Fruit fly (Drosophila melanogaster): Measurements from ENCODE around the gene Pdss2.

Gene Pdss2

dm6 chr3L:21027657-21028255, at the start of gene Pdss2 (continued):
- TF ChIP-seq zen (tag; optimal IDR thresholded peaks at IDR 0.05) (peak; percentile 12), ssp (GFP tag; IDR thresholded peaks at IDR 0.05) (peak; percentile 77), jigr1 (GFP tag; IDR thresholded peaks at IDR 0.05) (0 out of 3 replicates have a peak, but pooled peaks have one; percentile 37), CG33213 (GFP tag; optimal IDR thresholded peaks at IDR 0.05) (peak; percentile 75), Lpt (GFP tag; optimal IDR thresholded peaks at IDR 0.05) (no peak), prd (optimal IDR thresholded peaks at IDR 0.05) (no peak), prd (GFP tag; IDR thresholded peaks at IDR 0.05) (peak; percentile 87), CG12236 (GFP tag; optimal IDR thresholded peaks at IDR 0.05) (peak; percentile 12), CG18262 (tag; optimal IDR thresholded peaks at IDR 0.05) (peak; percentile 67), gfzf (GFP tag; optimal IDR thresholded peaks at IDR 0.05) (peak; percentile 67), CG10147 (GFP tag; optimal IDR thresholded peaks at IDR 0.05) (peak; percentile 55), wor (GFP tag; IDR thresholded peaks at IDR 0.05) (peak; percentile 36; the same call in 1 of the 2 replicates), CG10565 (GFP tag; optimal IDR thresholded peaks at IDR 0.05) (no peak), esg (GFP tag; conservative IDR thresholded peaks at IDR 0.05) (peak; percentile 63; the same call in 1 of the 2 replicates), CG13123 (GFP tag; optimal IDR thresholded peaks at IDR 0.05) (peak; percentile 37), CTCF (GFP tag; optimal IDR thresholded peaks at IDR 0.05) (no peak), CG1529 (GFP tag; optimal IDR thresholded peaks at IDR 0.05) (peak; percentile 37), Chrac-16 (GFP tag; optimal IDR thresholded peaks at IDR 0.05) (peak; percentile 80), CG2678 (tag; optimal IDR thresholded peaks at IDR 0.05) (peak; percentile 77), tup (GFP tag; optimal IDR thresholded peaks at IDR 0.05) (no peak), CG11504 (tag; optimal IDR thresholded peaks at IDR 0.05) (peak; percentile 67), CG18599 (GFP tag; optimal IDR thresholded peaks at IDR 0.05) (peak; percentile 65), az2 (GFP tag; optimal IDR thresholded peaks at IDR 0.05) (peak; percentile 75), ems (GFP tag; optimal IDR thresholded peaks at IDR 0.05) (peak; percentile 73), Optix (GFP tag; IDR thresholded peaks at IDR 0.05) (peak; percentile 24; the same call in 1 of the 3 replicates), Pdp1 (GFP tag; optimal IDR thresholded peaks at IDR 0.05) (peak; percentile 17 to 72), Myb (GFP tag; optimal IDR thresholded peaks at IDR 0.05) (peak; percentile 24), fd64A (GFP tag; optimal IDR thresholded peaks at IDR 0.05) (peak; percentile 37), fd96Cb (tag; optimal IDR thresholded peaks at IDR 0.05) (peak; percentile 54), bab2 (GFP tag; optimal IDR thresholded peaks at IDR 0.05) (peak; percentile 71), Awh (GFP tag; IDR thresholded peaks at IDR 0.05) (peak; percentile 66; the same call in 1 of the 2 replicates), H2.0 (GFP tag; IDR thresholded peaks at IDR 0.05) (peak; percentile 70), dmrt99B (tag; optimal IDR thresholded peaks at IDR 0.05) (peak; percentile 58), Ets65A (GFP tag) (peak; percentile 96), CG8924 (tag; optimal IDR thresholded peaks at IDR 0.05) (peak; percentile 60), schlank (tag; optimal IDR thresholded peaks at IDR 0.05) (peak; percentile 4), CG2199 (GFP tag; IDR thresholded peaks at IDR 0.05) (no peak), ftz-f1 (GFP tag; optimal IDR thresholded peaks at IDR 0.05) (peak; percentile 98), Ada2b (GFP tag; IDR thresholded peaks at IDR 0.05) (peak; percentile 68), CG9727 (GFP tag; optimal IDR thresholded peaks at IDR 0.05) (peak; percentile 69), CG15269 (tag; optimal IDR thresholded peaks at IDR 0.05) (peak; percentile 68), nerfin-2 (GFP tag; IDR thresholded peaks at IDR 0.05; ENCODE audit: partially characterized antibody) (peak; percentile 38; the same call in 1 of the 2 replicates), CG6683 (GFP tag; optimal IDR thresholded peaks at IDR 0.05) (no peak), tap (tag; optimal IDR thresholded peaks at IDR 0.05) (peak; percentile 32), sr (GFP tag; IDR thresholded peaks at IDR 0.05) (peak; percentile 95), dpn (GFP tag; optimal IDR thresholded peaks at IDR 0.05) (peak; percentile 65 to 71), CG3995 (GFP tag; optimal IDR thresholded peaks at IDR 0.05) (peak; percentile 36), Hey (tag; optimal IDR thresholded peaks at IDR 0.05) (no peak), mam (GFP tag; optimal IDR thresholded peaks at IDR 0.05) (peak; percentile 83), CG30403 (GFP tag; optimal IDR thresholded peaks at IDR 0.05) (peak; percentile 88), CG7745 (tag; optimal IDR thresholded peaks at IDR 0.05) (no peak)
